Fruit fly (Drosophila melanogaster) whole organism, prepupa: ENCODE measurements around the gene CG10366.

Experiments used
- Blimp-1 ChIP-seq: fragments of 200-800 bp; sonication (Bioruptor generic); optimal IDR thresholded peaks from 3 replicates; lab custom pipeline; 2017; ENCODE audit warnings: missing biosample characterization, missing genetic modification characterization, mild to moderate bottlenecking, moderate library complexity, missing genetic modification reagents
- CG10631 ChIP-seq: fragments of 200-800 bp; sonication (Bioruptor generic); optimal IDR thresholded peaks from 2 replicates; lab custom pipeline; 2016; ENCODE audit warnings: missing biosample characterization, missing genetic modification characterization
- CG11294 ChIP-seq: fragments of 200-800 bp; sonication (Bioruptor generic); IDR thresholded peaks from 2 replicates; pipeline ENCODE4 v1.3.6; 2022; ENCODE audit warnings: missing biosample characterization, missing genetic modification characterization
- CG11762 ChIP-seq: fragments of 200-800 bp; sonication (Bioruptor generic); optimal IDR thresholded peaks from 3 replicates; lab custom pipeline; 2016; ENCODE audit warnings: missing biosample characterization, missing genetic modification characterization; ENCODE audit not compliant: insufficient read depth
- CG11902 ChIP-seq: fragments of 200-800 bp; sonication (Bioruptor generic); optimal IDR thresholded peaks from 3 replicates; lab custom pipeline; 2016; ENCODE audit warnings: missing biosample characterization, missing genetic modification characterization
- CG1621 ChIP-seq: fragments of 200-800 bp; sonication (Bioruptor generic); optimal IDR thresholded peaks from 3 replicates; lab custom pipeline; 2018; ENCODE audit warnings: missing biosample characterization, mild to moderate bottlenecking, missing genetic modification characterization
- CG16779 ChIP-seq: fragments of 200-800 bp; sonication (Bioruptor generic); optimal IDR thresholded peaks from 3 replicates; lab custom pipeline; 2017; ENCODE audit warnings: missing biosample characterization, mild to moderate bottlenecking, missing genetic modification characterization
- CG3032 ChIP-seq: fragments of 200-800 bp; optimal IDR thresholded peaks from 2 replicates; lab custom pipeline; 2019; ENCODE audit warnings: missing biosample characterization, mild to moderate bottlenecking, missing genetic modification characterization, moderate library complexity
- CG31627 ChIP-seq: fragments of 200-800 bp; sonication (Bioruptor generic); optimal IDR thresholded peaks from 3 replicates; lab custom pipeline; 2016; ENCODE audit warnings: missing biosample characterization, missing genetic modification characterization
- CG32006 ChIP-seq: fragments of 200-800 bp; sonication (Bioruptor generic); optimal IDR thresholded peaks from 3 replicates; lab custom pipeline; 2017; ENCODE audit warnings: missing biosample characterization, mild to moderate bottlenecking, missing genetic modification characterization
- CG34406 ChIP-seq: fragments of 200-800 bp; sonication (Bioruptor generic); optimal IDR thresholded peaks from 3 replicates; lab custom pipeline; 2016; ENCODE audit warnings: missing biosample characterization, missing genetic modification characterization
- CG3919 ChIP-seq: fragments of 200-800 bp; sonication (Bioruptor generic); optimal IDR thresholded peaks from 3 replicates; lab custom pipeline; 2016; ENCODE audit warnings: missing biosample characterization, missing genetic modification characterization
- CG4318 ChIP-seq: fragments of 200-800 bp; sonication (Bioruptor generic); optimal IDR thresholded peaks from 3 replicates; lab custom pipeline; 2017; ENCODE audit warnings: missing biosample characterization, mild to moderate bottlenecking, missing genetic modification characterization
- CG6163 ChIP-seq: fragments of 200-800 bp; sonication (Bioruptor generic); IDR thresholded peaks from 3 replicates; pipeline ENCODE4 v1.3.6; 2022; ENCODE audit warnings: missing biosample characterization, missing genetic modification characterization
- CG6792 ChIP-seq: fragments of 200-800 bp; sonication (Bioruptor generic); optimal IDR thresholded peaks from 3 replicates; lab custom pipeline; 2016; ENCODE audit warnings: missing biosample characterization, missing genetic modification characterization
- CG6854 ChIP-seq: fragments of 200-800 bp; sonication (Bioruptor generic); optimal IDR thresholded peaks from 2 replicates; lab custom pipeline; 2017; ENCODE audit warnings: missing biosample characterization, mild to moderate bottlenecking, missing genetic modification characterization
- CG7368 ChIP-seq: fragments of 200-800 bp; sonication (Bioruptor generic); optimal IDR thresholded peaks from 3 replicates; lab custom pipeline; 2016; ENCODE audit warnings: missing biosample characterization, missing genetic modification characterization
- CG8319 ChIP-seq: fragments of 200-800 bp; sonication (Bioruptor generic); optimal IDR thresholded peaks from 3 replicates; lab custom pipeline; 2016; ENCODE audit warnings: missing biosample characterization, missing genetic modification characterization
- CG8632 ChIP-seq: fragments of 200-800 bp; sonication (Bioruptor generic); optimal IDR thresholded peaks from 3 replicates; lab custom pipeline; 2016; ENCODE audit warnings: missing biosample characterization, missing genetic modification characterization
- CG9139 ChIP-seq: fragments of 200-800 bp; sonication (Bioruptor generic); optimal IDR thresholded peaks from 3 replicates; lab custom pipeline; 2017; ENCODE audit warnings: missing biosample characterization, mild to moderate bottlenecking, missing genetic modification characterization
- Eip75B ChIP-seq: fragments of 200-800 bp; sonication (Bioruptor generic); optimal IDR thresholded peaks from 3 replicates; lab custom pipeline; 2016; ENCODE audit warnings: missing biosample characterization, missing genetic modification characterization
- Eip78C ChIP-seq: fragments of 200-800 bp; sonication (Bioruptor generic); peaks from one replicate; lab custom pipeline; 2016; ENCODE audit warnings: missing biosample characterization, missing genetic modification characterization
- Ets21C ChIP-seq: fragments of 200-800 bp; sonication (Bioruptor generic); optimal IDR thresholded peaks from 3 replicates; lab custom pipeline; 2016; ENCODE audit warnings: missing biosample characterization, missing genetic modification characterization
- Ets96B ChIP-seq: fragments of 200-800 bp; optimal IDR thresholded peaks from 2 replicates; lab custom pipeline; 2019; ENCODE audit warnings: missing biosample characterization, mild to moderate bottlenecking, missing genetic modification characterization, moderate library complexity
- Gug ChIP-seq: fragments of 200-800 bp; sonication (Bioruptor generic); IDR thresholded peaks from 2 replicates; pipeline ENCODE4 v1.3.6; 2022; ENCODE audit warnings: missing biosample characterization, missing genetic modification characterization
- Hr38 ChIP-seq: sonication (Bioruptor generic); optimal IDR thresholded peaks from 2 replicates; lab custom pipeline; 2016; ENCODE audit warnings: missing biosample characterization, missing genetic modification characterization
- Hr39 ChIP-seq: fragments of 200-800 bp; sonication (Bioruptor generic); optimal IDR thresholded peaks from 2 replicates; lab custom pipeline; 2016; ENCODE audit warnings: missing biosample characterization, missing genetic modification characterization
- Hr4 ChIP-seq: fragments of 200-800 bp; sonication (Bioruptor generic); optimal IDR thresholded peaks from 3 replicates; lab custom pipeline; 2016; ENCODE audit warnings: missing biosample characterization, missing genetic modification characterization
- Lpt ChIP-seq: fragments of 200-800 bp; sonication (Bioruptor generic); optimal IDR thresholded peaks from 3 replicates; lab custom pipeline; 2016; ENCODE audit warnings: missing biosample characterization, missing genetic modification characterization
- Met ChIP-seq: fragments of 200-800 bp; sonication (Bioruptor generic); optimal IDR thresholded peaks from 3 replicates; lab custom pipeline; 2016; ENCODE audit warnings: missing biosample characterization, missing genetic modification characterization
- Smox ChIP-seq: fragments of 200-800 bp; sonication (Bioruptor generic); optimal IDR thresholded peaks from 3 replicates; lab custom pipeline; 2016; ENCODE audit warnings: missing biosample characterization, missing genetic modification characterization
- Sox102F ChIP-seq: fragments of 200-800 bp; sonication (Bioruptor generic); optimal IDR thresholded peaks from 2 replicates; lab custom pipeline; 2016; ENCODE audit warnings: missing biosample characterization, mild to moderate bottlenecking, missing genetic modification characterization
- Sox15 ChIP-seq: fragments of 200-800 bp; sonication (Bioruptor generic); optimal IDR thresholded peaks from 3 replicates; lab custom pipeline; 2016; ENCODE audit warnings: missing biosample characterization, missing genetic modification characterization
- achi ChIP-seq: fragments of 200-800 bp; sonication (Bioruptor generic); optimal IDR thresholded peaks from 3 replicates; lab custom pipeline; 2016; ENCODE audit warnings: missing biosample characterization, missing genetic modification characterization
- acj6 ChIP-seq: fragments of 200-800 bp; sonication (Bioruptor generic); optimal IDR thresholded peaks from 3 replicates; lab custom pipeline; 2016; ENCODE audit warnings: missing biosample characterization, missing genetic modification characterization
- cyc ChIP-seq: fragments of 200-800 bp; sonication (Bioruptor generic); optimal IDR thresholded peaks from 3 replicates; lab custom pipeline; 2016; ENCODE audit warnings: missing biosample characterization, missing genetic modification characterization
- dac ChIP-seq: fragments of 200-800 bp; sonication (Bioruptor generic); optimal IDR thresholded peaks from 2 replicates; lab custom pipeline; 2017; ENCODE audit warnings: missing biosample characterization, mild to moderate bottlenecking, missing genetic modification characterization
- fd85E ChIP-seq: fragments of 200-800 bp; sonication (Bioruptor generic); optimal IDR thresholded peaks from 3 replicates; lab custom pipeline; 2016; ENCODE audit warnings: missing biosample characterization, missing genetic modification characterization
- fkh ChIP-seq: fragments of 200-800 bp; sonication (Bioruptor generic); optimal IDR thresholded peaks from 3 replicates; lab custom pipeline; 2017; ENCODE audit warnings: missing biosample characterization, mild to moderate bottlenecking, missing genetic modification characterization, moderate library complexity
- net ChIP-seq: fragments of 200-800 bp; sonication (Bioruptor generic); optimal IDR thresholded peaks from 3 replicates; lab custom pipeline; 2016; ENCODE audit warnings: missing biosample characterization, missing genetic modification characterization
- pdm3 ChIP-seq: fragments of 200-800 bp; sonication (Bioruptor generic); optimal IDR thresholded peaks from 3 replicates; lab custom pipeline; 2016; ENCODE audit warnings: missing biosample characterization, missing genetic modification characterization
- spab ChIP-seq: fragments of 200-800 bp; sonication (Bioruptor generic); optimal IDR thresholded peaks from 2 replicates; lab custom pipeline; 2017; ENCODE audit warnings: missing biosample characterization, mild to moderate bottlenecking, missing genetic modification characterization, missing genetic modification reagents
- ss ChIP-seq, 2 experiments: fragments of 200-800 bp; sonication (Bioruptor generic); optimal IDR thresholded peaks; 2 replicates in 1 of 2; 3 replicates in 1 of 2; lab custom pipeline; 2017 to 2018; ENCODE audit warnings: mild to moderate bottlenecking in 2 of 2, missing biosample characterization in 2 of 2, missing genetic modification characterization in 2 of 2, moderate library complexity in 1 of 2
- svp ChIP-seq: fragments of 200-800 bp; sonication (Bioruptor generic); peaks from one replicate; lab custom pipeline; 2016; ENCODE audit warnings: missing biosample characterization, missing genetic modification characterization
- topi ChIP-seq: fragments of 200-800 bp; sonication (Bioruptor generic); optimal IDR thresholded peaks from 3 replicates; lab custom pipeline; 2016; ENCODE audit warnings: missing biosample characterization, missing genetic modification characterization

CG10366 gene

DNA sequence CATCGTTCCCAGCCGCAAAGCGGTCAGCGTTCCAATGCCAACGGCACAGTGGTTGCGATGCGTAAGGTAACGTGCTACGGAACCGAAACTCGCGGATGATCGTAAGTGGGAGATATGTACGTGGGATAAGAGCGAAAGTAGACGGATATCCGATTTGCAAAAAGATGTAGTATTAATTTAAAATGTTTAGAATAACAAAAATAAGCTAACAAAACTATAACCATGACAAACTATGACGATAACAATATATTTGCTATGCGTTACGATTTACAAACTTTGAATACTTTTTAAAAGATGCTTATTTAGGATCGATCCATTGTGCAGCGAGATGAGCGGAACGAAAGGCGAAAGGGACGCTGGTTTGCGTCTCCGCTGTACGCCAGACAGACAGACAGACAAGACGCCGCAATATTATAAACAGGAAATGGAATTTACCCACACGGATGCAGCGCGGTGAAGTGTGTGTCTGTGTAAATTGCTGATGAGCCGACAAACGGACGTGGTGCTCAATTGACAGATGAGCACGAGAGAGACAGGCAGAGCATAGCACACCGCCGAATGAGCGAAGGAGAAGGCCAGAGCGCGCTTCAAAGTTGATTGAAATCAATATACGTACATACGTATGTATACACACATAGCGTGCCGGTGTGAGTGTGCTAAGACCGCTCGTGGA is 8.3 kb upstream of the CG10366 start (continued):
- TF ChIP-seq acj6 (peak; percentile 98), CG3919 (GFP tag; lab: Kevin White, UChicago) (peak; percentile 97), topi (GFP tag; lab: Kevin White, UChicago) (peak; percentile 98), CG6792 (GFP tag; lab: Kevin White, UChicago) (peak; percentile 93), spab (GFP tag; lab: Kevin White, UChicago) (peak; percentile 95), CG31627 (GFP tag; lab: Kevin White, UChicago) (peak; percentile 98), CG11294 (GFP tag; lab: Robert Waterston, UW) (peak; percentile 91), CG9139 (GFP tag; lab: Kevin White, UChicago) (peak; percentile 70), CG3032 (tag; lab: Kevin White, UChicago) (peak; percentile 96), Eip75B (GFP tag; lab: Kevin White, UChicago) (peak; percentile 96), CG8632 (GFP tag; lab: Kevin White, UChicago) (peak; percentile 94), CG32006 (GFP tag; lab: Kevin White, UChicago) (peak; percentile 99), Smox (GFP tag; lab: Kevin White, UChicago) (peak; percentile 96), Gug (peak; percentile 93), Lpt (GFP tag; lab: Kevin White, UChicago) (peak; percentile 93), CG7368 (GFP tag; lab: Kevin White, UChicago) (peak; percentile 93), CG16779 (tag; lab: Kevin White, UChicago) (peak; percentile 94), svp (GFP tag; lab: Kevin White, UChicago) (peak; percentile 98), CG8319 (GFP tag; lab: Kevin White, UChicago) (peak; percentile 95), dac (GFP tag; lab: Kevin White, UChicago) (peak; percentile 97), CG11902 (GFP tag; lab: Kevin White, UChicago) (peak; percentile 93), Ets96B (tag; lab: Kevin White, UChicago) (peak; percentile 97), achi (GFP tag; lab: Kevin White, UChicago) (peak; percentile 96), Sox15 (GFP tag; lab: Kevin White, UChicago) (peak; percentile 94), fd85E (GFP tag; lab: Kevin White, UChicago) (peak; percentile 60), Hr38 (GFP tag; lab: Kevin White, UChicago) (no peak), fkh (GFP tag; lab: Kevin White, UChicago) (peak; percentile 79)

DNA sequence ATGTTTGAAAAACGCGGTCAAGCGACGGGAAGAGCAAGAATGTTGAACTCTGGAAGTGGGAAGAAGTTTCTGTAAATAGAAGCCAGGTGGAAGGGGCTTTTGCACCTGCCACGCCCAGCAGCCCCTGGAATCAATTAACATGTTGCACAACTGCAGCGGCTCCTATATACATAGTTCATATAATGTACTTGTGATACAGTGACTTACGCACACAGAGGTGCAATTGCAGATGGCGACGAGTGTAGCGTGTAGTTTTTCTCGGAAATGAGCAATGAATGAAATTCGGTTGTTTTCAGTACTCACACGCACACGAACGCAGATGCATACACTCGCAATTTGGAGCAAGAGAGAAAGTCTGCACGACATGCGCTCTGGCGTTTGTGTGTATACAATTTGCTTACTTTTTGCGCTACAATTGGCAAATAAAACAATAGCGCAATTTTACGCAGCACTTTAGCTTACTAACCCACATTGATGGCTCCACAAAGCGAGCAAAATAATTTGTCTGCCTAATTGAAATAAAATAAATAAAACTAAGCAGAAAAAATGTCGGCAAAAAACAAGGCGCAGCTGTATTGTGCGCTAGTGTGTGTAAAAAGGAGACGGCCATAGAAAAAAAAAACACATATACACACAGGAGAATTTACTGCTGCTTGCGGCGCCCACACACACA is 7.6 kb upstream of the CG10366 start:
- TF ChIP-seq pdm3, result no peak
- peak; percentile 73 for TF ChIP-seq fkh (GFP tag; lab: Kevin White, UChicago)
- TF ChIP-seq Hr4 (GFP tag; lab: Kevin White, UChicago), result no peak
- no peak for TF ChIP-seq Sox15 (GFP tag; lab: Kevin White, UChicago)
- peak; percentile 87 for TF ChIP-seq Eip78C (GFP tag; lab: Kevin White, UChicago)
- peak; percentile 12 for TF ChIP-seq Blimp-1 (GFP tag; lab: Kevin White, UChicago)
- no peak for TF ChIP-seq CG9139 (GFP tag; lab: Kevin White, UChicago)
- TF ChIP-seq Hr39 (GFP tag; lab: Kevin White, UChicago), result no peak
- TF ChIP-seq Gug, result no peak
- peak; percentile 3 for TF ChIP-seq CG6854
- TF ChIP-seq CG32006 (GFP tag; lab: Kevin White, UChicago), result peak; percentile 20
- TF ChIP-seq CG4318 (GFP tag; lab: Kevin White, UChicago), result no peak
- peak; percentile 63; the same call in 2 of the 3 replicates for TF ChIP-seq CG6163 (GFP tag; lab: Robert Waterston, UW)
- TF ChIP-seq CG16779 (tag; lab: Kevin White, UChicago), result peak; percentile 3
- no peak for TF ChIP-seq CG3919 (GFP tag; lab: Kevin White, UChicago)
- no peak for TF ChIP-seq CG11294 (GFP tag; lab: Robert Waterston, UW)
- no peak for TF ChIP-seq CG8319 (GFP tag; lab: Kevin White, UChicago)
- no peak for TF ChIP-seq Met (GFP tag; lab: Kevin White, UChicago)
- TF ChIP-seq ss (GFP tag; optimal IDR thresholded peaks at IDR 0.05; lab: Kevin White, UChicago), result peak in 1 of 2 experiments; percentile 22
- TF ChIP-seq CG11762, result no peak
- TF ChIP-seq Hr38 (GFP tag; lab: Kevin White, UChicago), result no peak
- no peak for TF ChIP-seq Ets21C (GFP tag; lab: Kevin White, UChicago)
- TF ChIP-seq Ets96B (tag; lab: Kevin White, UChicago), result no peak
- peak; percentile 22 for TF ChIP-seq Eip75B (GFP tag; lab: Kevin White, UChicago)
- no peak for TF ChIP-seq cyc (GFP tag; lab: Kevin White, UChicago)
- no peak for TF ChIP-seq CG34406
- no peak for TF ChIP-seq achi (GFP tag; lab: Kevin White, UChicago)
- TF ChIP-seq Sox102F (GFP tag; lab: Kevin White, UChicago), result peak; percentile 1
- no peak for TF ChIP-seq svp (GFP tag; lab: Kevin White, UChicago)
- peak; percentile 32 for TF ChIP-seq fd85E (GFP tag; lab: Kevin White, UChicago)
- no peak for TF ChIP-seq CG31627 (GFP tag; lab: Kevin White, UChicago)
- no peak for TF ChIP-seq Lpt (GFP tag; lab: Kevin White, UChicago)
- no peak for TF ChIP-seq net (GFP tag; lab: Kevin White, UChicago)
- no peak for TF ChIP-seq CG10631 (GFP tag; lab: Kevin White, UChicago)
- TF ChIP-seq CG1621 (tag; lab: Kevin White, UChicago), result no peak
